Fruit fly (Drosophila melanogaster): ENCODE results near the gene Nrd1.

DNA sequence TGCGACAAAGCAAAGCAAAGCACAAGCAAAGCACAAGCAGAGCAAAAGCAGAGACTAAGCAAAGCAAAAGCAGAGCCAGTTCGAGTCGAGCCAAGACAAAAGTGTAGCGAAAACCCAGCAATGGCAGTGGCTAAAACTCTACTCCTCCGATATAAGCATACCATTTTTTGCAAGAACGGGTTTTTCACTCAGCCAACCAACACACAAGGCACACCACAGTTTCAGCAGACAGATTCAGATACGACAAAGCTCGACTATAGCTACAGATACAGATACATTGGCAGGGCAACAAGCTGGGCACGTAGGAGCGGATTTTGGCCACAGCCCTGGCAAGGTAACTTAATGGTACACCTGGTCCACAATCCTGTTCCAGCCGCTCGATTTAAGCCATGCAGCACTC, 44.9 kb upstream of the Nrd1 start:
- TF ChIP-seq psq (optimal IDR thresholded peaks at IDR 0.05) (no peak), usp (GFP tag; optimal IDR thresholded peaks at IDR 0.05) (no peak), Dll (optimal IDR thresholded peaks at IDR 0.05) (no peak), CG8478 (optimal IDR thresholded peaks at IDR 0.05) (no peak)

All from whole organism.